Worm (Caenorhabditis elegans): ENCODE results near the gene C29A12.1.

Gene C29A12.1

DNA sequence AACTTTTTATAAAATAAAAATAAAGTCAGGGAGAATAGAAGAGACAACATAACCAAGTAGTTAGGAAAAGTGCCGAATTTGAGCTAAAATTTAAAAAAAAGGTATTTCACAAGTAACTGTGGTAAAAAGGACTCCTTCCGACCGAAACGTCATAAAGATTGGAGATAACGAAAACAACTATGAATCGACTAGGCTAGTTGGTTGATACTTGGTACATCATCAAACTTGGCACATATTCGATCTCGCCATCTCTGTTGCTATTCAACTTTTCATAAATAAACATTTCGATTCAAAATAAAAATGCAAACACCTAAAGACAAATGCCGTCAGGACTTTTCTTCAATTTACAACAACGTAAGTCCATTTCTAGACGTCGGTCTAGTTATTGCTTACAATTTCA is 1.5 kb downstream of the C29A12.1 start, which contains the start of gene C29A12.22:
Gene C29A12.22, plus strand, starts transcription at position 301 of the 400 bp plus-strand sequence.
- TF ChIP-seq ceh-43 (GFP tag; optimal IDR thresholded peaks at IDR 0.05) (no peak), mep-1 (tag; optimal IDR thresholded peaks at IDR 0.05) (no peak), sptf-1 (tag; optimal IDR thresholded peaks at IDR 0.05) (no peak), nhr-2 (tag; optimal IDR thresholded peaks at IDR 0.05) (no peak), ztf-11 (tag; optimal IDR thresholded peaks at IDR 0.05) (no peak), unc-62 (GFP tag; optimal IDR thresholded peaks at IDR 0.05) (no peak), ceh-39 (tag; optimal IDR thresholded peaks at IDR 0.05) (no peak), hlh-1 (tag; optimal IDR thresholded peaks at IDR 0.05) (no peak), drap-1 (GFP tag; optimal IDR thresholded peaks at IDR 0.05) (no peak), snpc-4 (tag; optimal IDR thresholded peaks at IDR 0.05) (no peak), lin-32 (GFP tag; optimal IDR thresholded peaks at IDR 0.05) (no peak), nhr-12 (tag; optimal IDR thresholded peaks at IDR 0.05) (no peak)

DNA sequence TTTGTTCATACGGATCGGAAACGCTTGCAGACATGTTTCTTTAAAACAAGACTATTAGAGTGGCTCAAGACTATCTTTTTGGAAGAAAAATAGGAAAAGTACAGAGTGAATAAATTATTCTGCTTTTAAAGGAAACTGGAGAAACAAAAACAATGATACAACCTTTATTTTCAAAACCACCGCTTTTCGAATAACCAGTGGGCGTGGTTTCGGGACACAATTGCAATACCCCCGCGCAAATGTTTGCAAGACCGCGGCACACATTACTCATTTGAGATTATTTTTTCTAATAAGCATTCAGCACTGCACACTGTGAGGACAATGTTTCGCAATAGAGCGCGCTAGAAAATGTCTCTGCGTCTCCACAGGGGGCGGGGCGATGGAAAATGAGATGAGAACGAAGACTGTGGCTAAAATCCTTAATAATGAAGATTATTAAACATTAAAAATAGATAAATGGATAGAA is 5.4 kb downstream of the C29A12.1 start, which contains the start of gene plrg-1:
Gene plrg-1, minus strand, starts transcription at position 51 of the 466 bp plus-strand sequence.
- TF ChIP-seq tbx-8 (GFP tag; optimal IDR thresholded peaks at IDR 0.05) (no peak), zip-8 (tag; optimal IDR thresholded peaks at IDR 0.05) (no peak), pha-4 (tag; optimal IDR thresholded peaks at IDR 0.05) (peak; percentile 95), drap-1 (GFP tag; optimal IDR thresholded peaks at IDR 0.05) (peak; percentile 90), ham-2 (GFP tag; optimal IDR thresholded peaks at IDR 0.05) (peak; percentile 90), lsy-2 (tag; optimal IDR thresholded peaks at IDR 0.05) (peak; percentile 76), elt-3 (tag; optimal IDR thresholded peaks at IDR 0.05) (no peak), nhr-2 (tag; optimal IDR thresholded peaks at IDR 0.05) (peak; percentile 40), elt-1 (tag; optimal IDR thresholded peaks at IDR 0.05; ENCODE audit: borderline replicate concordance, insufficient read depth) (peak; percentile 33), mep-1 (tag; optimal IDR thresholded peaks at IDR 0.05) (peak; percentile 94), ceh-83 (GFP tag; optimal IDR thresholded peaks at IDR 0.05) (peak; percentile 48), snpc-4 (tag; optimal IDR thresholded peaks at IDR 0.05) (no peak), cnd-1 (tag; optimal IDR thresholded peaks at IDR 0.05) (peak; percentile 89), ces-1 (GFP tag; optimal IDR thresholded peaks at IDR 0.05) (peak; percentile 74), ceh-39 (tag; optimal IDR thresholded peaks at IDR 0.05) (peak; percentile 1), mab-5 (tag; optimal IDR thresholded peaks at IDR 0.05) (peak; percentile 76), nhr-28 (tag; optimal IDR thresholded peaks at IDR 0.05) (no peak), sptf-1 (tag; optimal IDR thresholded peaks at IDR 0.05) (peak; percentile 94), mls-2 (tag; optimal IDR thresholded peaks at IDR 0.05) (peak; percentile 93), nhr-12 (tag; optimal IDR thresholded peaks at IDR 0.05) (peak; percentile 77), flh-1 (GFP tag; optimal IDR thresholded peaks at IDR 0.05) (peak; percentile 58), ztf-11 (tag; optimal IDR thresholded peaks at IDR 0.05) (peak; percentile 93), hlh-1 (tag; optimal IDR thresholded peaks at IDR 0.05) (peak; percentile 71), lin-13 (tag; optimal IDR thresholded peaks at IDR 0.05) (peak; percentile 89), M03D4.4 (tag; optimal IDR thresholded peaks at IDR 0.05) (peak; percentile 88), ceh-43 (GFP tag; optimal IDR thresholded peaks at IDR 0.05) (peak; percentile 88), unc-120 (tag; optimal IDR thresholded peaks at IDR 0.05; ENCODE audit: poor library complexity, severe bottlenecking) (peak; percentile 80), nhr-76 (tag; optimal IDR thresholded peaks at IDR 0.05) (peak; percentile 78), lin-32 (GFP tag; optimal IDR thresholded peaks at IDR 0.05) (peak; percentile 79), nhr-237 (tag; optimal IDR thresholded peaks at IDR 0.05) (peak; percentile 79), unc-62 (GFP tag; optimal IDR thresholded peaks at IDR 0.05) (peak; percentile 25), sem-2 (GFP tag; optimal IDR thresholded peaks at IDR 0.05) (peak; percentile 47), blmp-1 (tag; optimal IDR thresholded peaks at IDR 0.05) (peak; percentile 11), bed-3 (GFP tag; optimal IDR thresholded peaks at IDR 0.05) (peak; percentile 67), unc-39 (tag; optimal IDR thresholded peaks at IDR 0.05) (peak; percentile 49)

DNA sequence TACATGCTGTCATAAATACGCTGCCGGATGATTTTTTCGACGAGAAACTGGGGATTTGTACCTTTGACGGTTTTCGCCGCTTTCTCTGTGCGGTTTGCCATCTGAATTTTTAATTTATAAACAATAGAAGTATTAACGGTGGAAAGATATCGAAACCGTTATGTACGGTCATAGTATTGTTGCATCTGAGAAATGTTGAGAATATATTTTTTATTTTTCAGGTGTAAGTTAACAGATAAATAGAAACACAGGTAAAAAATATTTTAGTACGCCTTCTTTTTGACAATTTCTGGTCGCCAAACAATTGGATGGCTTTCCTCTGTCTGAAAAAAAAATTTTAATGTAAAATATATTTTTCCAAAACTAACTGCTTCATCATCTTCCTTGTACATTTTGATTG is 7.4 kb downstream of the C29A12.1 start, which contains the start of gene prp-38:
Gene prp-38, minus strand, starts transcription at position 101 of the 400 bp plus-strand sequence.
- TF ChIP-seq ces-1 (GFP tag; optimal IDR thresholded peaks at IDR 0.05) = no peak
- no peak for TF ChIP-seq hlh-1 (tag; optimal IDR thresholded peaks at IDR 0.05)
- TF ChIP-seq M03D4.4 (tag; optimal IDR thresholded peaks at IDR 0.05) = no peak
- no peak for TF ChIP-seq mab-5 (tag; optimal IDR thresholded peaks at IDR 0.05)

Data from whole organism, mixed stage, embryonic.